Worm (Caenorhabditis elegans) whole organism, L2 larva: ENCODE results near the gene col-125.

ENCODE experiments used
- nhr-77 ChIP-seq: fragments of 150-350 bp; optimal IDR thresholded peaks from 2 replicates; lab custom pipeline; 2014; ENCODE audit warnings: missing biosample characterization, missing genetic modification characterization
- ztf-11 ChIP-seq: sonication (generic microtip); optimal IDR thresholded peaks from 2 replicates; lab custom pipeline; 2017; ENCODE audit warnings: missing biosample characterization, missing genetic modification characterization

- TF ChIP-seq nhr-77 (tag; lab: Kevin White, UChicago) (no peak), ztf-11 (tag; lab: Kevin White, UChicago) (no peak)
Observed at ce11 chrIV:11247434-11247833, 22.1 kb downstream of the col-125 start.
